Worm (Caenorhabditis elegans) whole organism, mixed stage, embryonic: ENCODE measurements around the gene rgs-4.
A peak's percentile ranks its signal among the peaks of the same experiment; 100 is the strongest.

Experiments used
- M03D4.4 ChIP-seq: sonication (generic microtip); optimal IDR thresholded peaks from 2 replicates; lab custom pipeline; 2017; ENCODE audit warnings: mild to moderate bottlenecking, missing genetic modification characterization, missing compliant biosample characterization
- bed-3 ChIP-seq: fragments of 200-800 bp; sonication (Bioruptor generic); optimal IDR thresholded peaks from 3 replicates; lab custom pipeline; 2018; ENCODE audit warnings: mild to moderate bottlenecking, missing genetic modification characterization, moderate library complexity, missing compliant biosample characterization
- ceh-39 ChIP-seq: fragments of 150-350 bp; optimal IDR thresholded peaks from 2 replicates; lab custom pipeline; 2014; ENCODE audit warnings: missing biosample characterization, missing genetic modification characterization
- ceh-43 ChIP-seq: fragments of 200-800 bp; sonication (Bioruptor generic); optimal IDR thresholded peaks from 2 replicates; lab custom pipeline; 2018; ENCODE audit warnings: mild to moderate bottlenecking, missing genetic modification characterization, moderate library complexity, missing compliant biosample characterization
- ceh-83 ChIP-seq: fragments of 200-800 bp; sonication (Bioruptor generic); optimal IDR thresholded peaks from 2 replicates; lab custom pipeline; 2018; ENCODE audit warnings: mild to moderate bottlenecking, missing genetic modification characterization, missing compliant biosample characterization
- ces-1 ChIP-seq: fragments of 150-350 bp; optimal IDR thresholded peaks from 2 replicates; lab custom pipeline; 2014; ENCODE audit warnings: missing biosample characterization, missing genetic modification reagents, missing genetic modification characterization
- drap-1 ChIP-seq: fragments of 200-800 bp; sonication (Bioruptor generic); optimal IDR thresholded peaks from 3 replicates; lab custom pipeline; 2018; ENCODE audit warnings: mild to moderate bottlenecking, missing genetic modification characterization, missing compliant biosample characterization
- elt-1 ChIP-seq: sonication (generic microtip); optimal IDR thresholded peaks from 2 replicates; lab custom pipeline; 2017; ENCODE audit warnings: missing genetic modification characterization, mild to moderate bottlenecking, missing compliant biosample characterization, antibody characterized with exemption, moderate library complexity, borderline replicate concordance; ENCODE audit not compliant: insufficient read depth
- flh-1 ChIP-seq: fragments of 200-800 bp; sonication (Bioruptor generic); optimal IDR thresholded peaks from 2 replicates; lab custom pipeline; 2018; ENCODE audit warnings: mild to moderate bottlenecking, missing genetic modification characterization, moderate library complexity, missing compliant biosample characterization
- ham-2 ChIP-seq: fragments of 200-800 bp; sonication (Bioruptor generic); optimal IDR thresholded peaks from 2 replicates; lab custom pipeline; 2018; ENCODE audit warnings: mild to moderate bottlenecking, missing genetic modification characterization, missing compliant biosample characterization
- hlh-1 ChIP-seq: fragments of 150-350 bp; optimal IDR thresholded peaks from 2 replicates; lab custom pipeline; 2014; ENCODE audit warnings: missing biosample characterization, missing genetic modification reagents, missing genetic modification characterization
- lin-13 ChIP-seq: fragments of 150-350 bp; optimal IDR thresholded peaks from 2 replicates; lab custom pipeline; 2014; ENCODE audit warnings: missing biosample characterization, missing genetic modification characterization
- lin-32 ChIP-seq: fragments of 200-800 bp; sonication (Bioruptor generic); optimal IDR thresholded peaks from 2 replicates; lab custom pipeline; 2018; ENCODE audit warnings: mild to moderate bottlenecking, missing genetic modification characterization, missing compliant biosample characterization
- lsy-2 ChIP-seq: fragments of 150-350 bp; optimal IDR thresholded peaks from 2 replicates; lab custom pipeline; 2014; ENCODE audit warnings: missing biosample characterization, missing genetic modification characterization
- mab-5 ChIP-seq: fragments of 150-350 bp; optimal IDR thresholded peaks from 2 replicates; lab custom pipeline; 2014; ENCODE audit warnings: missing biosample characterization, missing genetic modification characterization
- mep-1 ChIP-seq: fragments of 150-350 bp; optimal IDR thresholded peaks from 2 replicates; lab custom pipeline; 2017; ENCODE audit warnings: missing biosample characterization, missing genetic modification reagents, missing genetic modification characterization, inconsistent platforms
- mls-2 ChIP-seq: sonication (generic microtip); optimal IDR thresholded peaks from 2 replicates; lab custom pipeline; 2016; ENCODE audit warnings: mild to moderate bottlenecking, missing genetic modification characterization, moderate library complexity, missing compliant biosample characterization
- nhr-12 ChIP-seq: fragments of 150-350 bp; optimal IDR thresholded peaks from 2 replicates; lab custom pipeline; 2014; ENCODE audit warnings: missing biosample characterization, missing genetic modification characterization
- nhr-2 ChIP-seq: fragments of 150-350 bp; optimal IDR thresholded peaks from 2 replicates; lab custom pipeline; 2014; ENCODE audit warnings: missing biosample characterization, missing genetic modification characterization
- nhr-237 ChIP-seq: fragments of 150-350 bp; optimal IDR thresholded peaks from 2 replicates; lab custom pipeline; 2014; ENCODE audit warnings: missing biosample characterization, missing genetic modification characterization
- nhr-28 ChIP-seq: fragments of 150-350 bp; optimal IDR thresholded peaks from 2 replicates; lab custom pipeline; 2014; ENCODE audit warnings: missing biosample characterization, missing genetic modification characterization
- nhr-76 ChIP-seq: sonication (generic microtip); optimal IDR thresholded peaks from 2 replicates; lab custom pipeline; 2017; ENCODE audit warnings: missing biosample characterization, missing genetic modification characterization
- pha-4 ChIP-seq: fragments of 150-350 bp; optimal IDR thresholded peaks from 2 replicates; lab custom pipeline; 2018; ENCODE audit warnings: missing biosample characterization, missing genetic modification reagents, missing genetic modification characterization
- sem-2 ChIP-seq: fragments of 200-800 bp; sonication (Bioruptor generic); optimal IDR thresholded peaks from 2 replicates; lab custom pipeline; 2018; ENCODE audit warnings: mild to moderate bottlenecking, missing genetic modification characterization, missing compliant biosample characterization
- snpc-4 ChIP-seq: fragments of 150-350 bp; optimal IDR thresholded peaks from 2 replicates; lab custom pipeline; 2014; ENCODE audit warnings: missing biosample characterization, missing genetic modification characterization
- sptf-1 ChIP-seq: sonication (generic microtip); optimal IDR thresholded peaks from 2 replicates; lab custom pipeline; 2017; ENCODE audit warnings: mild to moderate bottlenecking, missing genetic modification characterization, moderate library complexity, missing compliant biosample characterization
- tbx-8 ChIP-seq: fragments of 200-800 bp; sonication (Bioruptor generic); optimal IDR thresholded peaks from 2 replicates; lab custom pipeline; 2018; ENCODE audit warnings: mild to moderate bottlenecking, missing genetic modification characterization, moderate library complexity, missing compliant biosample characterization
- unc-120 ChIP-seq: sonication (generic microtip); optimal IDR thresholded peaks from 2 replicates; lab custom pipeline; 2017; ENCODE audit warnings: missing genetic modification characterization, missing compliant biosample characterization; ENCODE audit not compliant: poor library complexity, severe bottlenecking
- unc-62 ChIP-seq: fragments of 150-350 bp; optimal IDR thresholded peaks from 2 replicates; lab custom pipeline; 2014; ENCODE audit warnings: missing biosample characterization, missing genetic modification reagents, missing genetic modification characterization
- zip-8 ChIP-seq: fragments of 150-350 bp; optimal IDR thresholded peaks from 2 replicates; lab custom pipeline; 2014; ENCODE audit warnings: missing biosample characterization, missing genetic modification characterization
- ztf-11 ChIP-seq: fragments of 150-350 bp; optimal IDR thresholded peaks from 2 replicates; lab custom pipeline; 2014; ENCODE audit warnings: missing biosample characterization, missing genetic modification characterization

The rgs-4 gene

ce11 chrII:12640370-12640769 is 14.2 kb upstream of the rgs-4 start, which contains the start of gene nhr-235:
Gene nhr-235, plus strand, starts transcription at chrII:12640670.
- TF ChIP-seq lin-32 = no peak
- no peak for TF ChIP-seq drap-1
- TF ChIP-seq ceh-43 (GFP tag; lab: Kevin White, UChicago) = no peak
- TF ChIP-seq nhr-12 (tag; lab: Kevin White, UChicago) = no peak

DNA sequence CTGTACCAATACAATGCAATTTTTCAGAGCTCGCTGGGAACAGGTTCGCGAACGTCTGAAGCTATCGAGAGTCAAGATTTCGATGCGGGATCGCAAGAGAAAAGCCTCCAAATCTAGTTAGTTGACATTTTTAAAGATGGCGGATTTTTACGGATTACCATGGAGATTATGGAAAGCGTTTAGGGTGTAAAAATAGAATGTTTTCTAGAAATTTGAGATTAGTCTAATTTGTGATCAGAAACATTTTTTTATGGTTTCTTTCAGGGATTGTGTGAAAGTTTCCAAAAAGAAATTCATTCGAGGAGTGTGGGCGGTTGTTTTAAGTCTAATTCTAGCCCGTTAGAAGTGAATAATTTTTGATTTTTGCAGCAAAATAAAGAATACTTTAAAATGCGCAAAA is 1.3 kb downstream of the rgs-4 start:
- no peak for TF ChIP-seq lsy-2
- TF ChIP-seq snpc-4 = no peak
- TF ChIP-seq flh-1 (GFP tag; lab: Kevin White, UChicago) = no peak
- TF ChIP-seq sptf-1 (tag; lab: Kevin White, UChicago) = no peak
- TF ChIP-seq M03D4.4 = no peak
- TF ChIP-seq nhr-28 (tag; lab: Kevin White, UChicago) = no peak
- TF ChIP-seq unc-62 (GFP tag; lab: Kevin White, UChicago) = no peak
- TF ChIP-seq lin-32 = no peak
- no peak for TF ChIP-seq ceh-83 (GFP tag; lab: Kevin White, UChicago)
- TF ChIP-seq mep-1 = no peak
- no peak for TF ChIP-seq nhr-2 (tag; lab: Kevin White, UChicago)
- TF ChIP-seq lin-13 = no peak
- TF ChIP-seq unc-120 (tag; lab: Kevin White, UChicago) = no peak
- no peak for TF ChIP-seq ceh-39 (tag; lab: Kevin White, UChicago)
- TF ChIP-seq mls-2 (tag; lab: Kevin White, UChicago) = no peak
- TF ChIP-seq zip-8 = no peak

- TF ChIP-seq elt-1 = no peak
- no peak for TF ChIP-seq M03D4.4
- no peak for TF ChIP-seq zip-8
- no peak for TF ChIP-seq mab-5 (tag; lab: Kevin White, UChicago)
- no peak for TF ChIP-seq unc-120 (tag; lab: Kevin White, UChicago)
- TF ChIP-seq ham-2 (GFP tag; lab: Kevin White, UChicago) = no peak
- no peak for TF ChIP-seq bed-3 (GFP tag; lab: Kevin White, UChicago)
- TF ChIP-seq ztf-11 (tag; lab: Kevin White, UChicago) = no peak
- TF ChIP-seq hlh-1 (tag; lab: Kevin White, UChicago) = no peak
- no peak for TF ChIP-seq nhr-2 (tag; lab: Kevin White, UChicago)
- no peak for TF ChIP-seq sptf-1 (tag; lab: Kevin White, UChicago)
- no peak for TF ChIP-seq lin-32
- TF ChIP-seq sem-2 (GFP tag; lab: Kevin White, UChicago) = no peak
- TF ChIP-seq nhr-76 (tag; lab: Kevin White, UChicago) = no peak
- no peak for TF ChIP-seq pha-4 (tag; lab: Kevin White, UChicago)
- no peak for TF ChIP-seq tbx-8 (GFP tag; lab: Kevin White, UChicago)
- no peak for TF ChIP-seq snpc-4
- TF ChIP-seq nhr-12 (tag; lab: Kevin White, UChicago) = no peak
- no peak for TF ChIP-seq nhr-28 (tag; lab: Kevin White, UChicago)
Observed at ce11 chrII:12657620-12658019, 3.1 kb downstream of the rgs-4 start.

DNA sequence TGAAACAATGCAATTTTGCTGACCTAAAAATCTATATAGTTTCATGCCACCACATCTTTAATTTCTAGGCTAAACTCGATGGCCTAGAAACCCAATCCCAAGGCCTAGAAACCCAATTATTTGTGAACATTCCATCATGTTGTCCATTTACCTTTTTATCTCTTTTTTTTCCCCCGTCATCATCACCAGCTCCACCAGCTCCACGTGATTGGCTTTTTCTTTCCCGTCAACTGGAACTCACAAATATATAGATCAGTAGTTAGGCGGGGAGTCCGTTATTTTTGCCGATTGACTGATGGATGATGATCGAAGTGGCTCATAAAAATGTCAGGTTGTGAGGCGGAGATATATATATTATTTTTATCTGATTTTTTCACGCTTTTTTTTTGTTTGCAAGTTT is 3.9 kb downstream of the rgs-4 start:
- TF ChIP-seq bed-3 (GFP tag; lab: Kevin White, UChicago) = no peak
- TF ChIP-seq zip-8 = no peak
- no peak for TF ChIP-seq lin-13
- no peak for TF ChIP-seq ceh-43 (GFP tag; lab: Kevin White, UChicago)
- no peak for TF ChIP-seq sem-2 (GFP tag; lab: Kevin White, UChicago)
- no peak for TF ChIP-seq snpc-4
- TF ChIP-seq mab-5 (tag; lab: Kevin White, UChicago) = no peak
- no peak for TF ChIP-seq ces-1 (GFP tag; lab: Kevin White, UChicago)
- TF ChIP-seq nhr-12 (tag; lab: Kevin White, UChicago) = no peak

- TF ChIP-seq nhr-237 (no peak), ces-1 (GFP tag; lab: Kevin White, UChicago) (peak; percentile 36), hlh-1 (tag; lab: Kevin White, UChicago) (peak; percentile 66), lin-32 (no peak)
Observed at ce11 chrII:12659676-12660371, 5.3 kb downstream of the rgs-4 start.
